Fruit fly (Drosophila melanogaster) whole organism, embryonic: ENCODE data around the gene Surf1.

Source experiments
- Awh ChIP-seq: fragments of 200-800 bp; sonication (Bioruptor generic); IDR thresholded peaks from 2 replicates; pipeline ENCODE4, ENCODE4 v1.3.6; 2022; ENCODE audit warnings: missing biosample characterization, missing genetic modification characterization
- BtbVII ChIP-seq: fragments of 200-800 bp; sonication (Bioruptor generic); optimal IDR thresholded peaks from 3 replicates; lab custom pipeline; 2017; ENCODE audit warnings: missing biosample characterization, mild to moderate bottlenecking, missing genetic modification characterization
- Bteb2 ChIP-seq: fragments of 200-800 bp; sonication (Bioruptor generic); optimal IDR thresholded peaks from 2 replicates; lab custom pipeline; 2016; ENCODE audit warnings: missing biosample characterization, missing genetic modification characterization
- CG11085 ChIP-seq: fragments of 200-800 bp; sonication (Bioruptor generic); IDR thresholded peaks from 2 replicates; pipeline ENCODE4 v1.3.6; 2022; ENCODE audit warnings: missing biosample characterization, missing genetic modification characterization
- CG11504 ChIP-seq: fragments of 200-800 bp; sonication (Bioruptor generic); optimal IDR thresholded peaks from 3 replicates; lab custom pipeline; 2019; ENCODE audit warnings: missing biosample characterization, mild to moderate bottlenecking, missing genetic modification characterization, moderate library complexity
- CG11696 ChIP-seq: fragments of 200-800 bp; sonication (Bioruptor generic); IDR thresholded peaks from 2 replicates; pipeline ENCODE4 v1.3.6; 2022; ENCODE audit warnings: missing biosample characterization, missing genetic modification characterization
- CG12071 ChIP-seq: fragments of 200-800 bp; sonication (Bioruptor generic); optimal IDR thresholded peaks from 3 replicates; lab custom pipeline; 2018; ENCODE audit warnings: missing biosample characterization, mild to moderate bottlenecking, missing genetic modification characterization
- CG12769 ChIP-seq: fragments of 200-800 bp; sonication (Bioruptor generic); optimal IDR thresholded peaks from 2 replicates; lab custom pipeline; 2019; ENCODE audit warnings: missing biosample characterization, mild to moderate bottlenecking, missing genetic modification characterization, moderate library complexity
- CG13296 ChIP-seq: fragments of 200-800 bp; sonication (Bioruptor generic); optimal IDR thresholded peaks from 3 replicates; lab custom pipeline; 2018; ENCODE audit warnings: missing biosample characterization, mild to moderate bottlenecking, missing genetic modification characterization
- CG15601 ChIP-seq: fragments of 200-800 bp; sonication (Bioruptor generic); optimal IDR thresholded peaks from 3 replicates; lab custom pipeline; 2019; ENCODE audit warnings: missing biosample characterization, mild to moderate bottlenecking, missing genetic modification characterization, moderate library complexity
- CG1602 ChIP-seq: fragments of 200-800 bp; sonication (Bioruptor generic); optimal IDR thresholded peaks from 3 replicates; lab custom pipeline; 2016; ENCODE audit warnings: missing biosample characterization, missing genetic modification characterization
- CG17612 ChIP-seq: fragments of 200-800 bp; sonication (Bioruptor generic); IDR thresholded peaks from 2 replicates; pipeline ENCODE4 v1.3.6; 2022; ENCODE audit warnings: missing biosample characterization, missing genetic modification characterization
- CG31365 ChIP-seq: fragments of 200-800 bp; sonication (Bioruptor generic); optimal IDR thresholded peaks from 2 replicates; lab custom pipeline; 2018; ENCODE audit warnings: missing biosample characterization, mild to moderate bottlenecking, missing genetic modification characterization
- CG32532 ChIP-seq: fragments of 200-800 bp; sonication (Bioruptor generic); IDR thresholded peaks from 2 replicates; pipeline ENCODE4 v1.3.6; 2022; ENCODE audit warnings: missing biosample characterization, missing genetic modification characterization
- CG43689 ChIP-seq: fragments of 200-800 bp; sonication (Bioruptor generic); IDR thresholded peaks from 2 replicates; pipeline ENCODE4 v1.3.6; 2022; ENCODE audit warnings: missing biosample characterization, missing genetic modification characterization
- CG4854 ChIP-seq: fragments of 200-800 bp; sonication (Bioruptor generic); optimal IDR thresholded peaks from 2 replicates; lab custom pipeline; 2016; ENCODE audit warnings: missing biosample characterization, missing genetic modification characterization, inconsistent platforms
- CG5953 ChIP-seq: fragments of 200-800 bp; sonication (Bioruptor generic); IDR thresholded peaks from 2 replicates; pipeline ENCODE4 v1.3.6; 2022; ENCODE audit warnings: missing biosample characterization, missing genetic modification characterization
- CG6791 ChIP-seq: fragments of 200-800 bp; sonication (Bioruptor generic); IDR thresholded peaks from 3 replicates; pipeline ENCODE4 v1.3.6; 2022; ENCODE audit warnings: missing biosample characterization, missing genetic modification characterization; ENCODE audit not compliant: partially characterized antibody
- CG6854 ChIP-seq: fragments of 200-800 bp; sonication (Bioruptor generic); optimal IDR thresholded peaks from 3 replicates; lab custom pipeline; 2017; ENCODE audit warnings: missing biosample characterization, mild to moderate bottlenecking, missing genetic modification characterization
- CG7745 ChIP-seq: fragments of 200-800 bp; sonication (Bioruptor generic); optimal IDR thresholded peaks from 2 replicates; lab custom pipeline; 2018; ENCODE audit warnings: missing biosample characterization, mild to moderate bottlenecking, missing genetic modification characterization, moderate library complexity
- CG8290 ChIP-seq, 3 experiments: fragments of 200-800 bp; sonication (Bioruptor generic); optimal IDR thresholded peaks; 2 replicates each; lab custom pipeline; 2016 to 2019; ENCODE audit warnings: missing biosample characterization in 3 of 3, missing genetic modification characterization in 3 of 3, mild to moderate bottlenecking in 2 of 3, moderate library complexity in 1 of 3
- CG9817 ChIP-seq: fragments of 200-800 bp; sonication (Bioruptor generic); optimal IDR thresholded peaks from 2 replicates; lab custom pipeline; 2018; ENCODE audit warnings: missing biosample characterization, mild to moderate bottlenecking, missing genetic modification characterization, moderate library complexity
- Dad ChIP-seq: fragments of 200-800 bp; sonication (Bioruptor generic); optimal IDR thresholded peaks from 3 replicates; lab custom pipeline; 2016; ENCODE audit warnings: missing biosample characterization, missing genetic modification characterization
- Fer1 ChIP-seq: fragments of 200-800 bp; sonication (Bioruptor generic); optimal IDR thresholded peaks from 2 replicates; lab custom pipeline; 2017; ENCODE audit warnings: missing biosample characterization, mild to moderate bottlenecking, missing genetic modification characterization
- HmgZ ChIP-seq: fragments of 200-800 bp; sonication (Bioruptor generic); optimal IDR thresholded peaks from 2 replicates; lab custom pipeline; 2018; ENCODE audit warnings: missing biosample characterization, mild to moderate bottlenecking, missing genetic modification characterization
- Hr39 ChIP-seq: fragments of >200 bp; optimal IDR thresholded peaks from 2 replicates; lab custom pipeline; 2017
- Med ChIP-seq: fragments of 200-800 bp; sonication (Bioruptor generic); peaks from one replicate; lab custom pipeline; 2016; ENCODE audit warnings: missing biosample characterization, missing genetic modification characterization, mild to moderate bottlenecking, inconsistent platforms, moderate library complexity
- Mrtf ChIP-seq: fragments of 200-800 bp; sonication (Bioruptor generic); IDR thresholded peaks from 3 replicates; pipeline ENCODE4 v1.3.6; 2022; ENCODE audit warnings: missing biosample characterization, missing genetic modification characterization
- Nf-YB ChIP-seq: fragments of 200-800 bp; sonication (Bioruptor generic); optimal IDR thresholded peaks from 3 replicates; lab custom pipeline; 2019; ENCODE audit warnings: missing biosample characterization, mild to moderate bottlenecking, missing genetic modification characterization, moderate library complexity
- Opbp ChIP-seq: fragments of 200-800 bp; sonication (Bioruptor generic); IDR thresholded peaks from 3 replicates; pipeline ENCODE4 v1.3.6; 2022; ENCODE audit warnings: missing biosample characterization, missing genetic modification characterization; ENCODE audit not compliant: partially characterized antibody
- Ravus ChIP-seq: fragments of 200-800 bp; sonication (Bioruptor generic); IDR thresholded peaks from 2 replicates; pipeline ENCODE4 v1.3.6; 2022; ENCODE audit warnings: missing biosample characterization, missing genetic modification characterization
- Sox102F ChIP-seq: fragments of 200-800 bp; sonication (Bioruptor generic); optimal IDR thresholded peaks from 2 replicates; lab custom pipeline; 2018; ENCODE audit warnings: missing biosample characterization, mild to moderate bottlenecking, missing genetic modification characterization, moderate library complexity
- TFAM ChIP-seq: fragments of 200-800 bp; sonication (Bioruptor generic); optimal IDR thresholded peaks from 2 replicates; lab custom pipeline; 2017; ENCODE audit warnings: missing biosample characterization, missing genetic modification characterization, inconsistent platforms
- Vsx1 ChIP-seq: fragments of 200-800 bp; sonication (Bioruptor generic); optimal IDR thresholded peaks from 2 replicates; lab custom pipeline; 2017; ENCODE audit warnings: missing biosample characterization, mild to moderate bottlenecking, missing genetic modification characterization, missing genetic modification reagents
- al ChIP-seq: fragments of 200-800 bp; sonication (Bioruptor generic); IDR thresholded peaks from 2 replicates; pipeline ENCODE4 v1.3.6; 2022; ENCODE audit warnings: missing biosample characterization, missing genetic modification characterization
- cato ChIP-seq: fragments of 200-800 bp; sonication (Bioruptor generic); optimal IDR thresholded peaks from 2 replicates; lab custom pipeline; 2016; ENCODE audit warnings: missing biosample characterization, missing genetic modification characterization, borderline replicate concordance
- crc ChIP-seq: fragments of 200-800 bp; sonication (Bioruptor generic); optimal IDR thresholded peaks from 2 replicates; lab custom pipeline; 2016; ENCODE audit warnings: missing biosample characterization, missing genetic modification characterization
- gem ChIP-seq: fragments of 200-800 bp; sonication (Bioruptor generic); optimal IDR thresholded peaks from 2 replicates; lab custom pipeline; 2019; ENCODE audit warnings: missing biosample characterization, mild to moderate bottlenecking, missing genetic modification characterization, moderate library complexity
- gro ChIP-seq: fragments of 200-800 bp; sonication (Bioruptor generic); optimal IDR thresholded peaks from 2 replicates; lab custom pipeline; 2016; ENCODE audit warnings: missing biosample characterization, missing genetic modification characterization
- gsb ChIP-seq: fragments of 200-800 bp; sonication (Bioruptor generic); IDR thresholded peaks from 2 replicates; pipeline ENCODE4 v1.3.6; 2022; ENCODE audit warnings: missing biosample characterization, missing genetic modification characterization
- inv ChIP-seq: fragments of 200-800 bp; sonication (Bioruptor generic); IDR thresholded peaks from 2 replicates; pipeline ENCODE4 v1.3.6; 2022; ENCODE audit warnings: missing biosample characterization, missing genetic modification characterization; ENCODE audit not compliant: partially characterized antibody
- kah ChIP-seq: fragments of 200-800 bp; sonication (Bioruptor generic); optimal IDR thresholded peaks from 2 replicates; lab custom pipeline; 2018; ENCODE audit warnings: missing biosample characterization, mild to moderate bottlenecking, missing genetic modification characterization
- lab ChIP-seq: fragments of 200-800 bp; sonication (Bioruptor generic); optimal IDR thresholded peaks from 3 replicates; lab custom pipeline; 2017; ENCODE audit warnings: missing biosample characterization, missing genetic modification characterization, mild to moderate bottlenecking, moderate library complexity, missing genetic modification reagents
- nom ChIP-seq: fragments of 200-800 bp; sonication (Bioruptor generic); optimal IDR thresholded peaks from 2 replicates; lab custom pipeline; 2017; ENCODE audit warnings: missing biosample characterization, missing genetic modification characterization, mild to moderate bottlenecking, moderate library complexity, missing genetic modification reagents
- run ChIP-seq: fragments of 200-800 bp; sonication (Bioruptor generic); optimal IDR thresholded peaks from 3 replicates; lab custom pipeline; 2018; ENCODE audit warnings: missing biosample characterization, mild to moderate bottlenecking, missing genetic modification characterization
- sd ChIP-seq: fragments of 200-800 bp; sonication (Bioruptor generic); optimal IDR thresholded peaks from 3 replicates; lab custom pipeline; 2018; ENCODE audit warnings: missing biosample characterization, mild to moderate bottlenecking, missing genetic modification characterization, moderate library complexity
- seq ChIP-seq: fragments of 200-800 bp; sonication (Bioruptor generic); IDR thresholded peaks from 2 replicates; pipeline ENCODE4 v1.3.6; 2022; ENCODE audit warnings: missing biosample characterization, missing genetic modification characterization
- stc ChIP-seq: fragments of 200-800 bp; sonication (Bioruptor generic); IDR thresholded peaks from 2 replicates; pipeline ENCODE4 v1.3.6; 2022; ENCODE audit warnings: missing biosample characterization, missing genetic modification characterization
- tap ChIP-seq: fragments of 200-800 bp; optimal IDR thresholded peaks from 3 replicates; lab custom pipeline; 2019; ENCODE audit warnings: missing biosample characterization, mild to moderate bottlenecking, missing genetic modification characterization, moderate library complexity
- z ChIP-seq: fragments of 200-800 bp; sonication (Bioruptor generic); IDR thresholded peaks from 3 replicates; pipeline ENCODE4 v1.3.6; 2022; ENCODE audit warnings: missing biosample characterization, missing genetic modification characterization
- zfh2 ChIP-seq: fragments of 200-800 bp; sonication (Bioruptor generic); optimal IDR thresholded peaks from 2 replicates; lab custom pipeline; 2016; ENCODE audit warnings: missing biosample characterization, missing genetic modification characterization

Gene Surf1

DNA sequence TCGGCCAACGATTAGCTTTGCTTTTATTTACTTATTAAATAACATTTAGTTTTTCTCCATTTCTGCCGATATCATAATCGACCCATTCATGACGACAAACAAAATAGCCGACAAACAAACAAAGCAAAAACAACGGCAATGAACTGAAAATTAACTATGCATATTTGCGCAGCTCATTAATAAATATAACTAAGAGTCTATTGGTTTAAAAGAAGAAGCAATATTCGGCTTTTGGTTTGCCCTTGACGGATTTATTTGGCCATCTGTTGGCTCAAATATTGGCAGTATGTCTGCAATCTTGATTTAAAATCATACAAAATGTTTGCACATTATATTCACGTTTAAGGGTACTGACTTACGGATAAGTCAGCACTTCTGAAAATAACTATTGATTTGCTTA, 41.8 kb downstream of the Surf1 start:
- TF ChIP-seq CG13296 (GFP tag; lab: Kevin White, UChicago), result peak; percentile 14
- TF ChIP-seq gro (GFP tag; lab: Kevin White, UChicago), result no peak
- TF ChIP-seq CG6854 (GFP tag; lab: Kevin White, UChicago), result no peak
- TF ChIP-seq Med, result peak; percentile 53
- no peak for TF ChIP-seq CG17612 (GFP tag; lab: Robert Waterston, UW)
- no peak for TF ChIP-seq zfh2 (GFP tag; lab: Kevin White, UChicago)
- TF ChIP-seq CG1602 (GFP tag; lab: Kevin White, UChicago), result no peak
- TF ChIP-seq CG12769, result peak; percentile 27
- no peak for TF ChIP-seq CG15601
- no peak for TF ChIP-seq CG43689 (GFP tag; lab: Robert Waterston, UW)
- no peak for TF ChIP-seq al (GFP tag; lab: Robert Waterston, UW)
- TF ChIP-seq z (GFP tag; lab: Robert Waterston, UW), result no peak
- no peak for TF ChIP-seq sd (tag; lab: Kevin White, UChicago)
- TF ChIP-seq lab, result peak; percentile 38
- no peak for TF ChIP-seq CG31365 (tag; lab: Kevin White, UChicago)
- no peak for TF ChIP-seq Mrtf
- TF ChIP-seq gem (tag; lab: Kevin White, UChicago), result peak; percentile 22
- TF ChIP-seq CG32532 (GFP tag; lab: Robert Waterston, UW), result no peak
- TF ChIP-seq CG6791 (GFP tag; lab: Robert Waterston, UW), result no peak
- TF ChIP-seq CG11504 (tag; lab: Kevin White, UChicago), result peak; percentile 14
- no peak for TF ChIP-seq Opbp (GFP tag; lab: Robert Waterston, UW)
- no peak for TF ChIP-seq inv
- 0 out of 2 replicates have a peak, but pooled peaks have one; percentile 36 for TF ChIP-seq seq
- no peak for TF ChIP-seq CG4854 (GFP tag; lab: Kevin White, UChicago)
- no peak for TF ChIP-seq CG11085 (GFP tag; lab: Robert Waterston, UW)
- no peak for TF ChIP-seq CG8290 (GFP tag; optimal IDR thresholded peaks at IDR 0.05; lab: Kevin White, UChicago)
- peak in 1 of 2 experiments; percentile 3 for TF ChIP-seq CG8290 (tag; optimal IDR thresholded peaks at IDR 0.05; lab: Kevin White, UChicago)
- TF ChIP-seq Awh (GFP tag; lab: Robert Waterston, UW), result 0 out of 2 replicates have a peak, but pooled peaks have one; percentile 26
- no peak for TF ChIP-seq Nf-YB (GFP tag; lab: Kevin White, UChicago)
- TF ChIP-seq Bteb2 (GFP tag; lab: Kevin White, UChicago), result no peak
- TF ChIP-seq BtbVII, result no peak
- TF ChIP-seq tap (tag; lab: Kevin White, UChicago), result no peak
- peak; percentile 40 for TF ChIP-seq CG12071
- TF ChIP-seq CG7745 (tag; lab: Kevin White, UChicago), result no peak
- no peak for TF ChIP-seq run
- TF ChIP-seq Vsx1 (GFP tag; lab: Kevin White, UChicago), result no peak
- no peak for TF ChIP-seq CG9817 (tag; lab: Kevin White, UChicago)
- TF ChIP-seq Hr39 (lab: Kevin White, UChicago), result no peak
- TF ChIP-seq Dad (GFP tag; lab: Kevin White, UChicago), result no peak
- no peak for TF ChIP-seq kah (GFP tag; lab: Kevin White, UChicago)
- no peak for TF ChIP-seq cato (GFP tag; lab: Kevin White, UChicago)
- TF ChIP-seq TFAM (GFP tag; lab: Kevin White, UChicago), result no peak
- no peak for TF ChIP-seq nom (GFP tag; lab: Kevin White, UChicago)
- no peak for TF ChIP-seq Ravus (GFP tag; lab: Robert Waterston, UW)
- TF ChIP-seq CG11696, result no peak
- TF ChIP-seq crc (GFP tag; lab: Kevin White, UChicago), result no peak
- TF ChIP-seq HmgZ, result no peak
- TF ChIP-seq Fer1 (GFP tag; lab: Kevin White, UChicago), result no peak
- peak; percentile 12 for TF ChIP-seq Sox102F (GFP tag; lab: Kevin White, UChicago)
- TF ChIP-seq CG5953 (GFP tag; lab: Robert Waterston, UW), result no peak
- TF ChIP-seq stc, result no peak
- TF ChIP-seq gsb (GFP tag; lab: Robert Waterston, UW), result no peak
